Fruit fly (Drosophila melanogaster): ENCODE data around the gene Svip.

Svip gene

dm6 chr3L:9399013-9399750, 40.4 kb downstream of the Svip start, which contains the start of gene CG4080 (continued):
- TF ChIP-seq dan (GFP tag; IDR thresholded peaks at IDR 0.05) = no peak
- TF ChIP-seq chn (GFP tag; optimal IDR thresholded peaks at IDR 0.05) = peak; percentile 32
- TF ChIP-seq CG2199 (GFP tag; IDR thresholded peaks at IDR 0.05) = no peak
- no peak for TF ChIP-seq Eip74EF (GFP tag; optimal IDR thresholded peaks at IDR 0.05)
- peak; percentile 44 for TF ChIP-seq Vsx1 (GFP tag; optimal IDR thresholded peaks at IDR 0.05)
- no peak for TF ChIP-seq CG1832 (GFP tag; optimal IDR thresholded peaks at IDR 0.05)
- TF ChIP-seq CG1792 (GFP tag; optimal IDR thresholded peaks at IDR 0.05) = no peak
- TF ChIP-seq da (GFP tag; optimal IDR thresholded peaks at IDR 0.05) = no peak
- no peak for TF ChIP-seq Asciz (GFP tag; optimal IDR thresholded peaks at IDR 0.05)
- no peak for TF ChIP-seq D19B (GFP tag; optimal IDR thresholded peaks at IDR 0.05)
- TF ChIP-seq CG12299 (tag; optimal IDR thresholded peaks at IDR 0.05) = peak; percentile 10
- peak; percentile 8 for TF ChIP-seq CG17385 (GFP tag; optimal IDR thresholded peaks at IDR 0.05)
- TF ChIP-seq so (GFP tag; IDR thresholded peaks at IDR 0.05) = 0 out of 3 replicates have a peak, but pooled peaks have one; percentile 45
- peak; percentile 17 for TF ChIP-seq Dek (tag; optimal IDR thresholded peaks at IDR 0.05)
- no peak for TF ChIP-seq Taf1 (GFP tag; IDR thresholded peaks at IDR 0.05)
- peak; percentile 3 for TF ChIP-seq CG12744 (GFP tag; optimal IDR thresholded peaks at IDR 0.05)
- TF ChIP-seq Bdp1 (GFP tag; optimal IDR thresholded peaks at IDR 0.05) = no peak
- TF ChIP-seq CG2678 (tag; optimal IDR thresholded peaks at IDR 0.05) = peak; percentile 19
- TF ChIP-seq D19A (tag; optimal IDR thresholded peaks at IDR 0.05) = no peak
- TF ChIP-seq eve (GFP tag; optimal IDR thresholded peaks at IDR 0.05) = peak in 1 of 2 experiments; percentile 53
- peak; percentile 29 for TF ChIP-seq twi (tag; optimal IDR thresholded peaks at IDR 0.05)
- TF ChIP-seq ro (GFP tag; IDR thresholded peaks at IDR 0.05) = no peak
- no peak for TF ChIP-seq CG43689 (GFP tag; IDR thresholded peaks at IDR 0.05)
- TF ChIP-seq nerfin-1 (tag; optimal IDR thresholded peaks at IDR 0.05) = peak; percentile 40
- TF ChIP-seq Rx (GFP tag; IDR thresholded peaks at IDR 0.05) = no peak
- TF ChIP-seq CG16863 (GFP tag; optimal IDR thresholded peaks at IDR 0.05) = no peak
- TF ChIP-seq nom (GFP tag; optimal IDR thresholded peaks at IDR 0.05) = no peak
- no peak for TF ChIP-seq Ssrp (tag; optimal IDR thresholded peaks at IDR 0.05)
- peak; percentile 23 for TF ChIP-seq NfI (GFP tag; optimal IDR thresholded peaks at IDR 0.05)
- TF ChIP-seq jing (GFP tag; optimal IDR thresholded peaks at IDR 0.05) = no peak
- no peak for TF ChIP-seq bab2 (GFP tag; optimal IDR thresholded peaks at IDR 0.05)
- no peak for TF ChIP-seq dati (GFP tag; IDR thresholded peaks at IDR 0.05)
- TF ChIP-seq phol (tag; optimal IDR thresholded peaks at IDR 0.05) = peak; percentile 55
- TF ChIP-seq chm (GFP tag; IDR thresholded peaks at IDR 0.05) = peak; percentile 13; the same call in 1 of the 2 replicates
- peak; percentile 13 for TF ChIP-seq CG18011 (GFP tag; optimal IDR thresholded peaks at IDR 0.05)
- TF ChIP-seq vnd (GFP tag; IDR thresholded peaks at IDR 0.05; ENCODE audit: partially characterized antibody) = peak; percentile 76
- TF ChIP-seq CG5953 (GFP tag; IDR thresholded peaks at IDR 0.05) = 0 out of 2 replicates have a peak, but pooled peaks have one; percentile 41
- TF ChIP-seq CG17912 (GFP tag; optimal IDR thresholded peaks at IDR 0.05) = peak; percentile 34
- TF ChIP-seq CG8924 (tag; optimal IDR thresholded peaks at IDR 0.05) = peak; percentile 84
- TF ChIP-seq dmrt11E (tag; optimal IDR thresholded peaks at IDR 0.05) = peak; percentile 43
- TF ChIP-seq Lpt (GFP tag; optimal IDR thresholded peaks at IDR 0.05) = no peak
- peak; percentile 57 for TF ChIP-seq CG17829 (tag; optimal IDR thresholded peaks at IDR 0.05)
- TF ChIP-seq CG7745 (tag; optimal IDR thresholded peaks at IDR 0.05) = no peak
- TF ChIP-seq wor (GFP tag; IDR thresholded peaks at IDR 0.05) = no peak
- TF ChIP-seq cg (GFP tag; optimal IDR thresholded peaks at IDR 0.05) = peak; percentile 80
- TF ChIP-seq gem (tag; optimal IDR thresholded peaks at IDR 0.05) = peak; percentile 34
- no peak for TF ChIP-seq Gug (GFP tag; IDR thresholded peaks at IDR 0.05)
- TF ChIP-seq amos (GFP tag; IDR thresholded peaks at IDR 0.05; ENCODE audit: partially characterized antibody) = peak; percentile 76; the same call in 1 of the 2 replicates
- no peak for TF ChIP-seq dpn (GFP tag; optimal IDR thresholded peaks at IDR 0.05)
